Fruit fly (Drosophila melanogaster) whole organism, embryonic: ENCODE results near the gene bsh.
A peak's percentile ranks its signal among the peaks of the same experiment; 100 is the strongest.

Experiments
- B-H1 ChIP-seq: fragments of 200-800 bp; sonication (Bioruptor generic); IDR thresholded peaks from 3 replicates; pipeline ENCODE4 v1.3.6; 2022; ENCODE audit warnings: missing biosample characterization, missing genetic modification characterization
- CG11723 ChIP-seq: fragments of 200-800 bp; sonication (Bioruptor generic); optimal IDR thresholded peaks from 2 replicates; lab custom pipeline; 2017; ENCODE audit warnings: missing biosample characterization, mild to moderate bottlenecking, missing genetic modification characterization
- CG12942 ChIP-seq: fragments of 200-800 bp; sonication (Bioruptor generic); optimal IDR thresholded peaks from 3 replicates; lab custom pipeline; 2016; ENCODE audit warnings: missing biosample characterization, missing genetic modification characterization
- CG14667 ChIP-seq: fragments of 200-800 bp; sonication (Bioruptor generic); IDR thresholded peaks from 2 replicates; pipeline ENCODE4 v1.3.6; 2022; ENCODE audit warnings: missing biosample characterization, missing genetic modification characterization
- CG16779 ChIP-seq: fragments of 200-800 bp; sonication (Bioruptor generic); IDR thresholded peaks from 2 replicates; pipeline ENCODE4 v1.3.6; 2022; ENCODE audit warnings: missing biosample characterization, missing genetic modification characterization
- CG17186 ChIP-seq: fragments of 200-800 bp; sonication (Bioruptor generic); optimal IDR thresholded peaks from 3 replicates; lab custom pipeline; 2017; ENCODE audit warnings: missing biosample characterization, missing genetic modification reagents, missing genetic modification characterization
- CG17802 ChIP-seq: fragments of 200-800 bp; sonication (Bioruptor generic); optimal IDR thresholded peaks from 2 replicates; lab custom pipeline; 2018; ENCODE audit warnings: missing biosample characterization, mild to moderate bottlenecking, missing genetic modification characterization, moderate library complexity
- CG18619 ChIP-seq: fragments of 200-800 bp; sonication (Bioruptor generic); optimal IDR thresholded peaks from 3 replicates; lab custom pipeline; 2017; ENCODE audit warnings: missing biosample characterization, mild to moderate bottlenecking, missing genetic modification characterization
- CG2875 ChIP-seq: fragments of 200-800 bp; sonication (Bioruptor generic); optimal IDR thresholded peaks from 2 replicates; lab custom pipeline; 2017; ENCODE audit warnings: missing biosample characterization, mild to moderate bottlenecking, missing genetic modification characterization, missing genetic modification reagents
- CG2889 ChIP-seq: fragments of 200-800 bp; sonication (Bioruptor generic); IDR thresholded peaks from 3 replicates; pipeline ENCODE4 v1.3.6; 2022; ENCODE audit warnings: missing biosample characterization, missing genetic modification characterization
- CG31365 ChIP-seq: fragments of 200-800 bp; sonication (Bioruptor generic); optimal IDR thresholded peaks from 2 replicates; lab custom pipeline; 2018; ENCODE audit warnings: missing biosample characterization, mild to moderate bottlenecking, missing genetic modification characterization
- CG33557 ChIP-seq: fragments of 200-800 bp; sonication (Bioruptor generic); optimal IDR thresholded peaks from 2 replicates; lab custom pipeline; 2019; ENCODE audit warnings: missing biosample characterization, mild to moderate bottlenecking, missing genetic modification characterization, moderate library complexity
- CG3726 ChIP-seq: fragments of 200-800 bp; sonication (Bioruptor generic); IDR thresholded peaks from 3 replicates; pipeline ENCODE4, ENCODE4 v1.3.6; 2022; ENCODE audit warnings: missing biosample characterization, missing genetic modification characterization
- CG5180 ChIP-seq: fragments of 200-800 bp; sonication (Bioruptor generic); optimal IDR thresholded peaks from 3 replicates; lab custom pipeline; 2017; ENCODE audit warnings: missing biosample characterization, missing genetic modification characterization, mild to moderate bottlenecking, moderate library complexity, missing genetic modification reagents
- CG5245 ChIP-seq: fragments of 200-800 bp; sonication (Bioruptor generic); optimal IDR thresholded peaks from 3 replicates; lab custom pipeline; 2016; ENCODE audit warnings: missing biosample characterization, missing genetic modification characterization
- CG8290 ChIP-seq, 3 experiments: fragments of 200-800 bp; sonication (Bioruptor generic); optimal IDR thresholded peaks; 2 replicates each; lab custom pipeline; 2016 to 2019; ENCODE audit warnings: missing biosample characterization in 3 of 3, missing genetic modification characterization in 3 of 3, mild to moderate bottlenecking in 2 of 3, moderate library complexity in 1 of 3
- CG8359 ChIP-seq: fragments of 200-800 bp; sonication (Bioruptor generic); optimal IDR thresholded peaks from 2 replicates; lab custom pipeline; 2017; ENCODE audit warnings: missing biosample characterization, mild to moderate bottlenecking, missing genetic modification characterization, borderline replicate concordance
- CG8944 ChIP-seq: fragments of 200-800 bp; sonication (Bioruptor generic); optimal IDR thresholded peaks from 3 replicates; lab custom pipeline; 2016; ENCODE audit warnings: missing biosample characterization, missing genetic modification characterization
- CG9817 ChIP-seq: fragments of 200-800 bp; sonication (Bioruptor generic); optimal IDR thresholded peaks from 2 replicates; lab custom pipeline; 2018; ENCODE audit warnings: missing biosample characterization, mild to moderate bottlenecking, missing genetic modification characterization, moderate library complexity
- Chrac-16 ChIP-seq: fragments of 200-800 bp; sonication (Bioruptor generic); optimal IDR thresholded peaks from 3 replicates; lab custom pipeline; 2016; ENCODE audit warnings: missing biosample characterization, missing genetic modification characterization
- CrebB ChIP-seq: fragments of 200-800 bp; sonication (Bioruptor generic); optimal IDR thresholded peaks from 3 replicates; lab custom pipeline; 2018; ENCODE audit warnings: missing biosample characterization, mild to moderate bottlenecking, missing genetic modification characterization
- D ChIP-seq, 2 experiments: fragments of 200-800 bp in 1 of 2; fragments of >200 bp in 1 of 2; sonication (Bioruptor generic) in 1 of 2; optimal IDR thresholded peaks; 2 replicates in 1 of 2; 3 replicates in 1 of 2; lab custom pipeline; 2017; ENCODE audit warnings: mild to moderate bottlenecking in 1 of 2, missing biosample characterization in 1 of 2, missing genetic modification characterization in 1 of 2, missing genetic modification reagents in 1 of 2
- GATAe ChIP-seq: fragments of 200-800 bp; sonication (Bioruptor generic); conservative IDR thresholded peaks from 2 replicates; pipeline ENCODE4 v1.3.6; 2022; ENCODE audit warnings: missing biosample characterization, missing genetic modification characterization
- Gsc ChIP-seq: fragments of 200-800 bp; sonication (Bioruptor generic); IDR thresholded peaks from 2 replicates; pipeline ENCODE4 v1.3.6; 2022; ENCODE audit warnings: missing biosample characterization, missing genetic modification characterization
- HHEX ChIP-seq: fragments of 200-800 bp; sonication (Bioruptor generic); optimal IDR thresholded peaks from 3 replicates; lab custom pipeline; 2017; ENCODE audit warnings: missing biosample characterization, mild to moderate bottlenecking, missing genetic modification characterization, missing genetic modification reagents
- NFAT ChIP-seq: fragments of 200-800 bp; sonication (Bioruptor generic); IDR thresholded peaks from 2 replicates; pipeline ENCODE4 v1.3.6; 2022; ENCODE audit warnings: missing biosample characterization, missing genetic modification characterization
- Nf-YA ChIP-seq: fragments of 200-800 bp; sonication (Bioruptor generic); IDR thresholded peaks from 2 replicates; pipeline ENCODE4 v1.3.6; 2022; ENCODE audit warnings: missing biosample characterization, missing genetic modification characterization
- Side ChIP-seq: fragments of 200-800 bp; sonication (Bioruptor generic); optimal IDR thresholded peaks from 2 replicates; lab custom pipeline; 2016; ENCODE audit warnings: missing biosample characterization, missing genetic modification characterization
- Six4 ChIP-seq: fragments of 200-800 bp; sonication (Bioruptor generic); optimal IDR thresholded peaks from 2 replicates; lab custom pipeline; 2016; ENCODE audit warnings: missing biosample characterization, missing genetic modification characterization
- Sox100B ChIP-seq: fragments of 200-800 bp; sonication (Bioruptor generic); optimal IDR thresholded peaks from 3 replicates; lab custom pipeline; 2018; ENCODE audit warnings: missing biosample characterization, mild to moderate bottlenecking, missing genetic modification characterization
- Sox102F ChIP-seq: fragments of 200-800 bp; sonication (Bioruptor generic); optimal IDR thresholded peaks from 2 replicates; lab custom pipeline; 2018; ENCODE audit warnings: missing biosample characterization, mild to moderate bottlenecking, missing genetic modification characterization, moderate library complexity
- TFAM ChIP-seq: fragments of 200-800 bp; sonication (Bioruptor generic); optimal IDR thresholded peaks from 2 replicates; lab custom pipeline; 2017; ENCODE audit warnings: missing biosample characterization, missing genetic modification characterization, inconsistent platforms
- Trl ChIP-seq, 3 experiments: fragments of >200 bp in 2 of 3; fragments of 200-800 bp in 1 of 3; sonication (Bioruptor generic) in 1 of 3; optimal IDR thresholded peaks; 2 replicates in 1 of 3; 3 replicates in 2 of 3; lab custom pipeline; 2016 to 2017; ENCODE audit warnings: missing biosample characterization in 1 of 3, missing genetic modification characterization in 1 of 3
- cato ChIP-seq: fragments of 200-800 bp; sonication (Bioruptor generic); optimal IDR thresholded peaks from 2 replicates; lab custom pipeline; 2016; ENCODE audit warnings: missing biosample characterization, missing genetic modification characterization, borderline replicate concordance
- caup ChIP-seq: fragments of 200-800 bp; sonication (Bioruptor generic); optimal IDR thresholded peaks from 3 replicates; lab custom pipeline; 2017; ENCODE audit warnings: missing biosample characterization, mild to moderate bottlenecking, missing genetic modification characterization, moderate library complexity; ENCODE audit not compliant: severe bottlenecking
- ci ChIP-seq: fragments of 200-800 bp; sonication (Bioruptor generic); IDR thresholded peaks from 3 replicates; pipeline ENCODE4 v1.3.6; 2022; ENCODE audit warnings: missing biosample characterization, missing genetic modification characterization
- her ChIP-seq: fragments of 200-800 bp; sonication (Bioruptor generic); optimal IDR thresholded peaks from 2 replicates; lab custom pipeline; 2016; ENCODE audit warnings: missing biosample characterization, missing genetic modification characterization
- hth ChIP-seq: fragments of >200 bp; optimal IDR thresholded peaks from 2 replicates; lab custom pipeline; 2017; ENCODE audit warnings: inconsistent platforms
- ind ChIP-seq: fragments of 200-800 bp; sonication (Bioruptor generic); optimal IDR thresholded peaks from 3 replicates; lab custom pipeline; 2016; ENCODE audit warnings: missing biosample characterization, missing genetic modification characterization
- pfk ChIP-seq: fragments of 200-800 bp; sonication (Bioruptor generic); optimal IDR thresholded peaks from 2 replicates; lab custom pipeline; 2018; ENCODE audit warnings: missing biosample characterization, mild to moderate bottlenecking, missing genetic modification characterization, moderate library complexity
- phol ChIP-seq: fragments of 200-800 bp; sonication (Bioruptor generic); optimal IDR thresholded peaks from 3 replicates; lab custom pipeline; 2018; ENCODE audit warnings: missing biosample characterization, mild to moderate bottlenecking, missing genetic modification characterization, moderate library complexity
- schlank ChIP-seq: fragments of 200-800 bp; sonication (Bioruptor generic); optimal IDR thresholded peaks from 2 replicates; lab custom pipeline; 2018; ENCODE audit warnings: missing biosample characterization, mild to moderate bottlenecking, missing genetic modification characterization
- ttk ChIP-seq: fragments of 200-800 bp; sonication (Bioruptor generic); IDR thresholded peaks from 2 replicates; pipeline ENCODE4 v2.1.2; 2022; ENCODE audit warnings: missing biosample characterization, missing genetic modification characterization
- vvl ChIP-seq: fragments of 200-800 bp; sonication (Bioruptor generic); IDR thresholded peaks from 2 replicates; pipeline ENCODE4 v1.3.6; 2022; ENCODE audit warnings: missing biosample characterization, missing genetic modification characterization
- wor ChIP-seq: fragments of 200-800 bp; sonication (Bioruptor generic); IDR thresholded peaks from 2 replicates; pipeline ENCODE4 v1.3.6; 2022; ENCODE audit warnings: missing biosample characterization, missing genetic modification characterization
- yki ChIP-seq: fragments of >200 bp; optimal IDR thresholded peaks from 3 replicates; lab custom pipeline; 2018
- zf30C ChIP-seq: fragments of 200-800 bp; sonication (Bioruptor generic); optimal IDR thresholded peaks from 3 replicates; lab custom pipeline; 2018; ENCODE audit warnings: missing biosample characterization, mild to moderate bottlenecking, missing genetic modification characterization

bsh gene

DNA sequence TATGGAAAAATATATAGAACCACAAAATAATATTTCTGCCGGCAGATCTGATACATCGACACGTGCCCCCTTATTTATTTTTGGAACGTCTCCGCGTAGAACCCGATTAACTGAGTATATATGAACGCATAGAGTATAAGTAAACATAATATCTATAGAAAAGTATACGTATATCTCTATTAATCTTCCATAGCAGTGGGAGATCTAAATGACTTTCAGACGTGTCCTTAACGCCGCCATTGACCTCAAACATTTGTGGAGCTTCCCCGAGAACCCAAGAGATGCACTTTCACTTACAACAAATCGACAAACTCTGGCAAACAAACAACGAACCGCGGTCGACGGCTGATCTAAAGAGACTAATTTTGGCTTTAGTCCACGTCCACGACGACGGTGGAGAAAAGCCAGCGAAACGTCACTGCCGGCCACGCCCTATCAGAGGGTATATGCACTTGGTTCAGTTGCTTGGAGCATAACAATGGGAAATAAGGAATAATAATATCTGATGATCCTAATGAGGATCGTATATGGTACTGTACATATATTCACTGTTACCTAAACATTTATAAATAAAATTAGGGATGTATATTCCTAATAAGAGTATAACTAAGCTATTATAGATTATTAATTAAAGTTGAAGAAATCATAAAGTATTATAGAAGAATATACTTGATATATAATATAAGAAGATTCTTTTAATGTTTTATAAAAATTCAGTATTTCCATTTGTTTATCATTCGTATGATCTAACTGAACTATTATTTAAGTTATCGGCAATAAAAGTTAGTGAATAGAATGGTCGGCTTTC is 4.9 kb downstream of the bsh start, which contains the start of gene fbp (continued):
- TF ChIP-seq Trl (optimal IDR thresholded peaks at IDR 0.05; lab: Kevin White, UChicago) (peak in 1 of 2 experiments; percentile 6), Trl (GFP tag; optimal IDR thresholded peaks at IDR 0.05; lab: Kevin White, UChicago) (no peak), Chrac-16 (peak; percentile 69), HHEX (peak; percentile 43), zf30C (no peak), CG17802 (tag; lab: Kevin White, UChicago) (no peak), CG33557 (GFP tag; lab: Kevin White, UChicago) (peak; percentile 28), CG18619 (GFP tag; lab: Kevin White, UChicago) (peak; percentile 79), CG11723 (GFP tag; lab: Kevin White, UChicago) (peak; percentile 68), her (GFP tag; lab: Kevin White, UChicago) (no peak), CG5180 (no peak), CG8290 (GFP tag; optimal IDR thresholded peaks at IDR 0.05; lab: Kevin White, UChicago) (no peak), CG8290 (tag; optimal IDR thresholded peaks at IDR 0.05; lab: Kevin White, UChicago) (peak in 1 of 2 experiments; percentile 67), D (optimal IDR thresholded peaks at IDR 0.05; lab: Kevin White, UChicago) (no peak), D (GFP tag; optimal IDR thresholded peaks at IDR 0.05; lab: Kevin White, UChicago) (peak; percentile 58), pfk (GFP tag; lab: Kevin White, UChicago) (no peak), CG5245 (GFP tag; lab: Kevin White, UChicago) (no peak), CG2889 (GFP tag; lab: Robert Waterston, UW) (0 out of 3 replicates have a peak, but pooled peaks have one; percentile 52), CG12942 (GFP tag; lab: Kevin White, UChicago) (peak; percentile 12), ttk (no peak; the same call in 1 of the 2 replicates), CG3726 (GFP tag; lab: Robert Waterston, UW) (peak; percentile 55; the same call in 1 of the 3 replicates), cato (GFP tag; lab: Kevin White, UChicago) (peak; percentile 1), wor (GFP tag; lab: Robert Waterston, UW) (no peak), CG31365 (tag; lab: Kevin White, UChicago) (no peak), CrebB (tag; lab: Kevin White, UChicago) (no peak), CG17186 (GFP tag; lab: Kevin White, UChicago) (no peak), ind (GFP tag; lab: Kevin White, UChicago) (peak; percentile 62), caup (GFP tag; lab: Kevin White, UChicago) (peak; percentile 27), phol (tag; lab: Kevin White, UChicago) (peak; percentile 74), hth (no peak), Sox102F (GFP tag; lab: Kevin White, UChicago) (peak; percentile 62), CG2875 (GFP tag; lab: Kevin White, UChicago) (no peak), GATAe (GFP tag; lab: Robert Waterston, UW) (no peak), CG9817 (tag; lab: Kevin White, UChicago) (peak; percentile 31), Sox100B (peak; percentile 88), ci (GFP tag; lab: Robert Waterston, UW) (peak; percentile 60; the same call in 2 of the 3 replicates), Six4 (peak; percentile 40), vvl (GFP tag; lab: Robert Waterston, UW) (peak; percentile 56; the same call in 1 of the 2 replicates), Gsc (GFP tag; lab: Robert Waterston, UW) (no peak), NFAT (GFP tag; lab: Robert Waterston, UW) (peak; percentile 54), CG14667 (no peak), schlank (tag; lab: Kevin White, UChicago) (no peak), CG16779 (GFP tag; lab: Robert Waterston, UW) (peak; percentile 56; the same call in 1 of the 2 replicates), TFAM (no peak), Side (GFP tag; lab: Kevin White, UChicago) (no peak), B-H1 (GFP tag; lab: Robert Waterston, UW) (peak; percentile 44; the same call in 1 of the 3 replicates), Nf-YA (no peak), yki (lab: Kevin White, UChicago) (no peak), CG8944 (GFP tag; lab: Kevin White, UChicago) (peak; percentile 7), CG8359 (GFP tag; lab: Kevin White, UChicago) (no peak)
